Fruit fly (Drosophila melanogaster) whole organism, adult: ENCODE measurements around the gene CG5050.
A peak's percentile ranks its signal among the peaks of the same experiment; 100 is the strongest.

Experiments
- CG11617 ChIP-seq: fragments of 200-800 bp; sonication (Bioruptor generic); optimal IDR thresholded peaks from 2 replicates; lab custom pipeline; 2017; ENCODE audit warnings: mild to moderate bottlenecking, missing biosample characterization, missing genetic modification reagents, missing genetic modification characterization
- CG12768 ChIP-seq: fragments of 200-800 bp; sonication (Bioruptor generic); optimal IDR thresholded peaks from 2 replicates; lab custom pipeline; 2017; ENCODE audit warnings: missing biosample characterization, missing genetic modification characterization, mild to moderate bottlenecking, moderate library complexity, missing genetic modification reagents
- CG14711 ChIP-seq: fragments of 200-800 bp; sonication (Bioruptor generic); optimal IDR thresholded peaks from 2 replicates; lab custom pipeline; 2018; ENCODE audit warnings: missing biosample characterization, mild to moderate bottlenecking, missing genetic modification characterization, moderate library complexity
- CG1620 ChIP-seq: fragments of 200-800 bp; sonication (Bioruptor generic); optimal IDR thresholded peaks from 2 replicates; lab custom pipeline; 2016; ENCODE audit warnings: missing biosample characterization, missing genetic modification characterization
- CG33017 ChIP-seq: fragments of 200-800 bp; sonication (Bioruptor generic); optimal IDR thresholded peaks from 2 replicates; lab custom pipeline; 2018; ENCODE audit warnings: missing biosample characterization, mild to moderate bottlenecking, missing genetic modification characterization, moderate library complexity
- CG5204 ChIP-seq: fragments of 200-800 bp; sonication (Bioruptor generic); optimal IDR thresholded peaks from 2 replicates; lab custom pipeline; 2016; ENCODE audit warnings: missing biosample characterization, missing genetic modification characterization
- CG7045 ChIP-seq: fragments of 200-800 bp; sonication (Bioruptor generic); optimal IDR thresholded peaks from 2 replicates; lab custom pipeline; 2017; ENCODE audit warnings: missing biosample characterization, mild to moderate bottlenecking, missing genetic modification characterization
- CG7101 ChIP-seq: fragments of 200-800 bp; sonication (Bioruptor generic); optimal IDR thresholded peaks from 2 replicates; lab custom pipeline; 2018; ENCODE audit warnings: missing biosample characterization, mild to moderate bottlenecking, missing genetic modification characterization, moderate library complexity
- Clk ChIP-seq: fragments of 200-800 bp; sonication (Bioruptor generic); optimal IDR thresholded peaks from 2 replicates; lab custom pipeline; 2017; ENCODE audit warnings: missing biosample characterization, missing genetic modification characterization
- Crg-1 ChIP-seq: fragments of 200-800 bp; sonication (Bioruptor generic); optimal IDR thresholded peaks from 2 replicates; lab custom pipeline; 2016; ENCODE audit warnings: missing biosample characterization, missing genetic modification characterization
- Hr96 ChIP-seq: fragments of 200-800 bp; sonication (Bioruptor generic); optimal IDR thresholded peaks from 2 replicates; lab custom pipeline; 2016; ENCODE audit warnings: missing biosample characterization, missing genetic modification characterization
- Mnt ChIP-seq: fragments of 200-800 bp; sonication (Bioruptor generic); optimal IDR thresholded peaks from 2 replicates; lab custom pipeline; 2016; ENCODE audit warnings: missing biosample characterization, mild to moderate bottlenecking, missing genetic modification characterization
- bab1 ChIP-seq: fragments of 200-800 bp; sonication (Bioruptor generic); optimal IDR thresholded peaks from 3 replicates; lab custom pipeline; 2019; ENCODE audit warnings: missing biosample characterization, mild to moderate bottlenecking, missing genetic modification characterization, moderate library complexity
- cic ChIP-seq: fragments of 200-800 bp; sonication (Bioruptor generic); optimal IDR thresholded peaks from 2 replicates; lab custom pipeline; 2017; ENCODE audit warnings: missing biosample characterization, mild to moderate bottlenecking, missing genetic modification characterization, moderate library complexity
- cnc ChIP-seq, 2 experiments: fragments of >200 bp; optimal IDR thresholded peaks; 2 replicates each; lab custom pipeline; 2017
- kay ChIP-seq: fragments of 200-800 bp; sonication (Bioruptor generic); peaks from one replicate; lab custom pipeline; 2016; ENCODE audit warnings: missing biosample characterization, missing genetic modification characterization, borderline replicate concordance
- ovo ChIP-seq: fragments of 200-800 bp; sonication (Bioruptor generic); optimal IDR thresholded peaks from 2 replicates; lab custom pipeline; 2016; ENCODE audit warnings: missing biosample characterization, missing genetic modification characterization
- pad ChIP-seq: fragments of 200-800 bp; sonication (Bioruptor generic); optimal IDR thresholded peaks from 3 replicates; lab custom pipeline; 2017; ENCODE audit warnings: missing biosample characterization, missing genetic modification characterization, mild to moderate bottlenecking, moderate library complexity, missing genetic modification reagents
- tj ChIP-seq: fragments of 200-800 bp; sonication (Bioruptor generic); optimal IDR thresholded peaks from 3 replicates; lab custom pipeline; 2017; ENCODE audit warnings: missing biosample characterization, mild to moderate bottlenecking, missing genetic modification characterization, moderate library complexity
- toe ChIP-seq: fragments of 200-800 bp; sonication (Bioruptor generic); optimal IDR thresholded peaks from 2 replicates; lab custom pipeline; 2016; ENCODE audit warnings: missing biosample characterization, missing genetic modification characterization

CG5050 gene

DNA sequence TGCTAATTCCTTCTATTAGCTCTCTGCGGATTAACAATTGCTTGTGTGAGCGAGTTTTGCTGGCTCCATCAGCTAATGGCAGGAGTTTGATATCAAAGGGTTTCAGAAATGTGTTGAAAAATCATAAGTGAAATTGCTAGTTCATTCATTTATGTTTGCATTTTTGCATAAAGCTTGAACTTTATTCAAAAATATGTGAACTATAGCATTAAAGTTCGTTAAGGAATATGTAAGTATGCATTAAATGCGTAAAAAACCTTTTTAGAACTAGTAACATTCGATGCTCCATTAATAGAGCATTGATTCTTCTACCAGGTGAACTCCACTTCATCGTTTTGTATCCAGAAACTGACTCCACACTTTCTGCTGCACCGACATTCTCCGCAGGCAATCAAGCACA, 40.0 kb downstream of the CG5050 start:
- no peak for TF ChIP-seq CG12768 (GFP tag; lab: Kevin White, UChicago)
- TF ChIP-seq Mnt (GFP tag; lab: Kevin White, UChicago) = no peak
- TF ChIP-seq Crg-1 (GFP tag; lab: Kevin White, UChicago) = no peak

dm6 chr2L:17495759-17496158, 43.0 kb downstream of the CG5050 start:
- no peak for TF ChIP-seq toe (GFP tag; lab: Kevin White, UChicago)
- no peak for TF ChIP-seq bab1 (GFP tag; lab: Kevin White, UChicago)
- no peak for TF ChIP-seq cnc (optimal IDR thresholded peaks at IDR 0.05; lab: Kevin White, UChicago)
- no peak for TF ChIP-seq Mnt (GFP tag; lab: Kevin White, UChicago)
- no peak for TF ChIP-seq CG14711 (tag; lab: Kevin White, UChicago)
- no peak for TF ChIP-seq CG5204 (GFP tag; lab: Kevin White, UChicago)
- TF ChIP-seq ovo (GFP tag; lab: Kevin White, UChicago) = no peak
- no peak for TF ChIP-seq CG7101 (tag; lab: Kevin White, UChicago)
- no peak for TF ChIP-seq CG1620 (GFP tag; lab: Kevin White, UChicago)
- TF ChIP-seq Crg-1 (GFP tag; lab: Kevin White, UChicago) = no peak
- TF ChIP-seq CG11617 (GFP tag; lab: Kevin White, UChicago) = no peak
- no peak for TF ChIP-seq cic
- no peak for TF ChIP-seq Hr96 (GFP tag; lab: Kevin White, UChicago)
- no peak for TF ChIP-seq Clk (GFP tag; lab: Kevin White, UChicago)
- no peak for TF ChIP-seq tj (GFP tag; lab: Kevin White, UChicago)
- no peak for TF ChIP-seq CG7045 (GFP tag; lab: Kevin White, UChicago)

DNA sequence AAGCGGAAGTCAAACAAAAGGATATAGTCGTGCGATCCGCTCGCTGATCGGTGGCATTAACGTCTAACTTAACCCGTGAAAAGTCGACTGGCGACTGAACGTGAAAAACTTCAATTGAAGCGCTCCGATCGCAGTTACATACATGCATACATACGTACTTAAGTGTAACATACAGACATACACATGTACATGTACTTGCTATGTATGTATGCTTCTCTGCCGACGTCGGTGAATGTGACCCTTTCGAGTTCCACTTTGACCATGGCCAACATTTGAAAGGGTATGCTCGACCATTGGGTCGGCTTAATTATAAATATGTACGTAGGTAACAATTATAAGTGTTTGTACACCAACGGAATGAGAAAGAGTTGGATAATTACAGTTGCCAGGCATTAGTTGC, 44.4 kb downstream of the CG5050 start, which contains the start of gene qua:
qua (minus strand) TSS at position 101 of the 400 bp plus-strand sequence.
- TF ChIP-seq bab1 (GFP tag; lab: Kevin White, UChicago) (no peak), CG7045 (GFP tag; lab: Kevin White, UChicago) (no peak), CG1620 (GFP tag; lab: Kevin White, UChicago) (no peak), tj (GFP tag; lab: Kevin White, UChicago) (no peak), CG33017 (tag; lab: Kevin White, UChicago) (no peak), Clk (GFP tag; lab: Kevin White, UChicago) (no peak), CG14711 (tag; lab: Kevin White, UChicago) (no peak), kay (no peak), Crg-1 (GFP tag; lab: Kevin White, UChicago) (no peak), pad (GFP tag; lab: Kevin White, UChicago) (no peak)

DNA sequence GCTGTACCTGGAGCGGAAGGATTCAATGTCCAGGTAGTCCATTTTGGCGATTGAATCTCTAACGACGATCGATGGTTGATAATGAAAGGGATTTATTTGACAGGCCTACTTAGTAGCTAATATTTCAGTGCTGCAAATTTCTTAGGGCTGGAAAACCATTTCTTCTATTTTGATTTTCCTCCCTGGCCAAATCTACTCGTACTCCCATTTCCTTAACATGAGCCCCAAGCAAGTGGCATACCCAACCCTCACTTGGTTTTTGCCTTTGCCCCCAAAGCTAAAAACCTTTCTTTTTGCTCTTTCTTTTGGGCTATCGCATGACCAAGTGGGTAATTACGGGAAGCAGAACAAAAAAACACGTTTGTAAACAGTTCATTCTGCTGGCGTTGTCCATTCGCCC, 46.0 kb downstream of the CG5050 start, which contains the start of gene CG15142:
CG15142 (minus strand) TSS at position 101 of the 400 bp plus-strand sequence.
- TF ChIP-seq CG12768 (GFP tag; lab: Kevin White, UChicago) (no peak), CG1620 (GFP tag; lab: Kevin White, UChicago) (no peak)

- TF ChIP-seq Mnt (GFP tag; lab: Kevin White, UChicago) (peak; percentile 72), cnc (optimal IDR thresholded peaks at IDR 0.05; lab: Kevin White, UChicago) (no peak), bab1 (GFP tag; lab: Kevin White, UChicago) (peak; percentile 24), CG1620 (GFP tag; lab: Kevin White, UChicago) (no peak), CG14711 (tag; lab: Kevin White, UChicago) (no peak)
Observed at dm6 chr2L:17500946-17501451, 48.3 kb downstream of the CG5050 start, which contains the start of the genes mEFTs and Dhc36C. mEFTs (minus strand) TSS chr2L:17501106. Dhc36C (plus strand) TSS chr2L:17501401.
